Comparison of ENCODE assay signal across 1 worm cellular context in genomic region chrX:10338761-10339160, ce11.
TF ChIP-seq lines count a peak whose summit lies in the region.

No protein-coding gene starts in this region.

TF ChIP-seq in whole organism, young adult, 124 proteins besides CTCF, POLR2A, EP300 and RAD21 (continued from another document):
- 0 out of 2 replicates have a peak, but pooled peaks have one; percentile 43 for TF ChIP-seq Y53G8AR.9 (GFP tag; conservative IDR thresholded peaks at IDR 0.05; lab: Robert Waterston, UW)
- TF ChIP-seq lsl-1 (GFP tag; optimal IDR thresholded peaks at IDR 0.05; lab: Kevin White, UChicago): no peak
